Worm (Caenorhabditis elegans): Measurements from ENCODE around the gene ndus-8.

DNA sequence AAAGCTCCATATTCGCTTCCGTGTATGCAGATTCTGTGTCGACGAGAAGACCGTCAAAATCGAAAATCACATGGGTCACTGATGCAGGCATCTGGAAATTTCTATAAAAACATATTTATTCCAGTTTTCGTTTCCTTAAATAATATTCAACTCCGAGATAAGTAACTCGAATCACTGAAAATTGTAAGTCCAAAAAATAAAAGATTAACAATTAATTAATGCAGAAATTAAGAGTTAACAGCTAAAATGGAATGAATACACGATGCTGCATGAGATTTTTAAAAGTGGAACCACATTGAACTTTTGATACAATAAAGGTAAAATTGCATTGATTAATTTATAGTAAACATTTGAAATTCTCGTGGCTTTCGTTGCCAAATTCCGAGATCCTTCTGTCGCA is 3.2 kb downstream of the ndus-8 start, which contains the start of gene R151.10:
- TF ChIP-seq pha-4 (tag; optimal IDR thresholded peaks at IDR 0.05) (no peak), syd-9 (tag; optimal IDR thresholded peaks at IDR 0.05) (no peak), ceh-6 (GFP tag; optimal IDR thresholded peaks at IDR 0.05) (no peak), unc-3 (GFP tag; conservative IDR thresholded peaks at IDR 0.05) (no peak), unc-3 (tag; optimal IDR thresholded peaks at IDR 0.05) (no peak), ceh-18 (tag; optimal IDR thresholded peaks at IDR 0.05) (no peak), fax-1 (tag; optimal IDR thresholded peaks at IDR 0.05) (no peak), tbx-2 (tag; optimal IDR thresholded peaks at IDR 0.05) (no peak), ceh-14 (tag; optimal IDR thresholded peaks at IDR 0.05) (no peak), zip-5 (tag; optimal IDR thresholded peaks at IDR 0.05) (no peak), elt-2 (tag; optimal IDR thresholded peaks at IDR 0.05) (no peak)

Data from whole organism, late embryonic.